Worm (Caenorhabditis elegans): Measurements from ENCODE around the gene F45D11.7.
"Not testable (repeated sequence)": the region's sequence is repeated elsewhere in the genome, so short reads cannot be mapped to it uniquely, and the experiment has no call there.

F45D11.7 gene

ce11 chrII:977130-977529 is 17.2 kb upstream of the F45D11.7 start:
- TF ChIP-seq D1046.2 (GFP tag; IDR thresholded peaks at IDR 0.05): peak; percentile 80
- TF ChIP-seq dmd-6 (GFP tag; IDR thresholded peaks at IDR 0.05): peak; percentile 39
- peak; percentile 64 for TF ChIP-seq snpc-1.2 (GFP tag; IDR thresholded peaks at IDR 0.05)
- peak; percentile 68; the same call in 1 of the 2 replicates for TF ChIP-seq F26F4.8 (GFP tag; conservative IDR thresholded peaks at IDR 0.05)
- TF ChIP-seq tra-1 (GFP tag; IDR thresholded peaks at IDR 0.05): 0 out of 2 replicates have a peak, but pooled peaks have one; percentile 18
- 0 out of 2 replicates have a peak, but pooled peaks have one; percentile 22 for TF ChIP-seq madf-9 (GFP tag; conservative IDR thresholded peaks at IDR 0.05)
- 0 out of 2 replicates have a peak, but pooled peaks have one; percentile 29 for TF ChIP-seq nhr-41 (GFP tag; IDR thresholded peaks at IDR 0.05)
- peak; percentile 74; the same call in 1 of the 2 replicates for TF ChIP-seq egl-43 (GFP tag; IDR thresholded peaks at IDR 0.05)
- TF ChIP-seq dmd-8 (GFP tag; IDR thresholded peaks at IDR 0.05): peak; percentile 66; the same call in 1 of the 2 replicates
- TF ChIP-seq Y48G9A.11 (GFP tag; IDR thresholded peaks at IDR 0.05): 0 out of 2 replicates have a peak, but pooled peaks have one; percentile 31
- TF ChIP-seq lim-7 (GFP tag; IDR thresholded peaks at IDR 0.05): peak; percentile 78
- peak; percentile 69 for TF ChIP-seq ctbp-1 (GFP tag; IDR thresholded peaks at IDR 0.05)
- peak; percentile 68 for TF ChIP-seq vab-7 (GFP tag; IDR thresholded peaks at IDR 0.05)
- peak; percentile 75; the same call in 1 of the 2 replicates for TF ChIP-seq lin-1 (GFP tag; IDR thresholded peaks at IDR 0.05)
- TF ChIP-seq madf-5 (GFP tag; IDR thresholded peaks at IDR 0.05): 0 out of 4 replicates have a peak, but pooled peaks of 1 of the 2 experiments have one; percentile 68
- 0 out of 2 replicates have a peak, but pooled peaks have one; percentile 51 for TF ChIP-seq ZK337.2 (GFP tag; IDR thresholded peaks at IDR 0.05)

- TF ChIP-seq lin-38 (GFP tag; IDR thresholded peaks at IDR 0.05): no peak
- no peak for TF ChIP-seq unc-39 (tag; optimal IDR thresholded peaks at IDR 0.05)
- TF ChIP-seq arid-1 (GFP tag; conservative IDR thresholded peaks at IDR 0.05): no peak
- TF ChIP-seq F49E8.2 (tag; optimal IDR thresholded peaks at IDR 0.05; ENCODE audit: borderline replicate concordance): no peak
- no peak for TF ChIP-seq daf-19 (GFP tag; conservative IDR thresholded peaks at IDR 0.05)
- TF ChIP-seq dmd-6 (GFP tag; IDR thresholded peaks at IDR 0.05): no peak
Observed at ce11 chrII:979135-979534, 15.2 kb upstream of the F45D11.7 start, which contains the start of the genes fbxc-17 and fbxc-15. TSS of gene fbxc-17 (minus strand) at chrII:979235. TSS of gene fbxc-15 (plus strand) at chrII:979423.

ce11 chrII:982842-983241 is 11.5 kb upstream of the F45D11.7 start, which contains the start of gene srh-274:
TSS of gene srh-274 (plus strand) at chrII:983142.
- TF ChIP-seq mep-1 (tag; optimal IDR thresholded peaks at IDR 0.05) (no peak), aha-1 (tag) (peak; percentile 45), ceh-62 (tag; optimal IDR thresholded peaks at IDR 0.05) (no peak), Y48G9A.11 (GFP tag; IDR thresholded peaks at IDR 0.05) (no peak), lin-15B (tag; optimal IDR thresholded peaks at IDR 0.05) (no peak)

- TF ChIP-seq unc-130 (GFP tag; optimal IDR thresholded peaks at IDR 0.05); hif-1 (tag; optimal IDR thresholded peaks at IDR 0.05); T26A8.4 (GFP tag; IDR thresholded peaks at IDR 0.05): not testable (repeated sequence)
Observed at ce11 chrII:985703-986102, 8.6 kb upstream of the F45D11.7 start, which contains the start of gene fbxc-40. TSS of gene fbxc-40 (plus strand) at chrII:986003.

ce11 chrII:988437-988836 is 5.9 kb upstream of the F45D11.7 start, which contains the start of gene fbxc-39:
TSS of gene fbxc-39 (plus strand) at chrII:988737.
- no peak for TF ChIP-seq ceh-44 (GFP tag; IDR thresholded peaks at IDR 0.05)
- no peak for TF ChIP-seq snpc-4 (tag; optimal IDR thresholded peaks at IDR 0.05)
- no peak for TF ChIP-seq F37D6.2 (tag; optimal IDR thresholded peaks at IDR 0.05)
- TF ChIP-seq T20F7.1 (GFP tag; optimal IDR thresholded peaks at IDR 0.05): no peak
- TF ChIP-seq hlh-30 (tag; optimal IDR thresholded peaks at IDR 0.05; ENCODE audit: insufficient read depth): no peak
- no peak for TF ChIP-seq F44E2.7 (GFP tag; IDR thresholded peaks at IDR 0.05)
- no peak for TF ChIP-seq snpc-1.2 (GFP tag; IDR thresholded peaks at IDR 0.05)
- no peak for TF ChIP-seq nhr-77 (tag; optimal IDR thresholded peaks at IDR 0.05)
- no peak for TF ChIP-seq D1046.2 (GFP tag; IDR thresholded peaks at IDR 0.05)
- no peak for TF ChIP-seq mxl-2 (GFP tag; conservative IDR thresholded peaks at IDR 0.05)
- TF ChIP-seq lin-29 (GFP tag; IDR thresholded peaks at IDR 0.05): no peak
- no peak for TF ChIP-seq zag-1 (tag; optimal IDR thresholded peaks at IDR 0.05)
- no peak for TF ChIP-seq nhr-48 (tag; optimal IDR thresholded peaks at IDR 0.05)
- TF ChIP-seq nhr-41 (GFP tag; IDR thresholded peaks at IDR 0.05): no peak

Data from whole organism, L4 larva.